Worm (Caenorhabditis elegans) whole organism, L1 larva: Measurements from ENCODE around the gene bmy-1.

Source experiments
- C04F5.9 ChIP-seq: sonication (generic microtip); optimal IDR thresholded peaks from 2 replicates; lab custom pipeline; 2016; ENCODE audit warnings: missing genetic modification characterization, missing compliant biosample characterization
- C16A3.4 ChIP-seq: fragments of 150-350 bp; optimal IDR thresholded peaks from 2 replicates; lab custom pipeline; 2014; ENCODE audit warnings: missing biosample characterization, missing genetic modification characterization
- C34B4.2 ChIP-seq: sonication (generic microtip); optimal IDR thresholded peaks from 2 replicates; lab custom pipeline; 2017; ENCODE audit warnings: mild to moderate bottlenecking, missing genetic modification characterization, missing compliant biosample characterization
- blmp-1 ChIP-seq: fragments of 150-350 bp; optimal IDR thresholded peaks from 2 replicates; lab custom pipeline; 2014; ENCODE audit warnings: missing biosample characterization, missing genetic modification characterization
- ceh-82 ChIP-seq, 3 experiments: fragments of 150-350 bp in 1 of 3; sonication (generic microtip) in 2 of 3; optimal IDR thresholded peaks; 2 replicates each; lab custom pipeline; 2014 to 2017; ENCODE audit warnings: missing biosample characterization in 3 of 3, missing genetic modification characterization in 3 of 3
- ceh-88 ChIP-seq: fragments of 200-800 bp; sonication (Bioruptor generic); IDR thresholded peaks from 2 replicates; pipeline ENCODE4 v1.3.6; 2022; ENCODE audit warnings: missing genetic modification characterization, missing compliant biosample characterization
- ces-1 ChIP-seq: fragments of 150-350 bp; optimal IDR thresholded peaks from 2 replicates; lab custom pipeline; 2014; ENCODE audit warnings: missing biosample characterization, missing genetic modification reagents, missing genetic modification characterization
- dpl-1 ChIP-seq, 3 experiments: fragments of 150-350 bp in 2 of 3; sonication (generic microtip) in 1 of 3; optimal IDR thresholded peaks; 2 replicates each; lab custom pipeline; 2014 to 2017; ENCODE audit warnings: missing biosample characterization in 3 of 3, missing genetic modification characterization in 3 of 3, missing genetic modification reagents in 3 of 3
- efl-1 ChIP-seq, 4 experiments: fragments of 150-350 bp; optimal IDR thresholded peaks in 3 of 4; peaks in 1 of 4; 1 replicate in 1 of 4; 2 replicates in 3 of 4; lab custom pipeline; 2014; ENCODE audit warnings: missing biosample characterization in 2 of 4, missing genetic modification characterization in 2 of 4, missing genetic modification reagents in 2 of 4
- elt-2 ChIP-seq: sonication (generic microtip); optimal IDR thresholded peaks from 2 replicates; lab custom pipeline; 2016; ENCODE audit warnings: missing genetic modification characterization, mild to moderate bottlenecking, inconsistent platforms, missing compliant biosample characterization, missing genetic modification reagents
- elt-3 ChIP-seq, 6 experiments: fragments of 150-350 bp in 1 of 6; sonication (generic microtip); optimal IDR thresholded peaks; 2 replicates each; lab custom pipeline; 2017 to 2018; ENCODE audit warnings: missing biosample characterization in 6 of 6, missing genetic modification characterization in 6 of 6, inconsistent platforms in 1 of 6
- fkh-8 ChIP-seq: sonication (generic microtip); optimal IDR thresholded peaks from 2 replicates; lab custom pipeline; 2016; ENCODE audit warnings: mild to moderate bottlenecking, missing genetic modification characterization, missing compliant biosample characterization
- grh-1 ChIP-seq: fragments of 200-800 bp; sonication (Bioruptor generic); IDR thresholded peaks from 2 replicates; pipeline ENCODE4 v1.3.6; 2022; ENCODE audit warnings: missing genetic modification reagents, missing genetic modification characterization, missing compliant biosample characterization
- isw-1 ChIP-seq: fragments of 200-800 bp; sonication (Bioruptor generic); IDR thresholded peaks from 2 replicates; pipeline ENCODE4 v1.3.6; 2022; ENCODE audit warnings: missing genetic modification characterization, missing compliant biosample characterization
- lin-35 ChIP-seq, 2 experiments: fragments of 150-350 bp; optimal IDR thresholded peaks; 2 replicates each; lab custom pipeline; 2014; ENCODE audit warnings: missing biosample characterization in 2 of 2, missing genetic modification characterization in 2 of 2, missing genetic modification reagents in 2 of 2
- mab-9 ChIP-seq: fragments of 200-800 bp; sonication (Bioruptor generic); IDR thresholded peaks from 2 replicates; pipeline ENCODE4 v1.3.6; 2022; ENCODE audit warnings: missing genetic modification reagents, missing genetic modification characterization, missing compliant biosample characterization
- mdl-1 ChIP-seq, 2 experiments: fragments of 150-350 bp; optimal IDR thresholded peaks; 2 replicates each; lab custom pipeline; 2014 to 2017; ENCODE audit warnings: missing biosample characterization in 2 of 2, missing genetic modification characterization in 2 of 2, inconsistent platforms in 1 of 2
- nhr-11 ChIP-seq: fragments of 150-350 bp; optimal IDR thresholded peaks from 2 replicates; lab custom pipeline; 2014; ENCODE audit warnings: missing biosample characterization, missing genetic modification characterization
- nhr-12 ChIP-seq: sonication (generic microtip); optimal IDR thresholded peaks from 2 replicates; lab custom pipeline; 2017; ENCODE audit warnings: missing biosample characterization, missing genetic modification characterization
- nhr-19 ChIP-seq: fragments of 200-800 bp; sonication (Bioruptor generic); conservative IDR thresholded peaks from 2 replicates; pipeline ENCODE4 v1.3.6; 2022; ENCODE audit warnings: missing genetic modification characterization, missing compliant biosample characterization
- nhr-20 ChIP-seq: sonication (generic microtip); optimal IDR thresholded peaks from 2 replicates; lab custom pipeline; 2016; ENCODE audit warnings: mild to moderate bottlenecking, missing genetic modification characterization, missing compliant biosample characterization
- nhr-237 ChIP-seq: fragments of 150-350 bp; optimal IDR thresholded peaks from 2 replicates; lab custom pipeline; 2014; ENCODE audit warnings: missing biosample characterization, missing genetic modification characterization
- nhr-90 ChIP-seq: sonication (generic microtip); optimal IDR thresholded peaks from 2 replicates; lab custom pipeline; 2016; ENCODE audit warnings: mild to moderate bottlenecking, missing genetic modification characterization, missing compliant biosample characterization; ENCODE audit not compliant: poor library complexity
- pqm-1 ChIP-seq: sonication (generic microtip); optimal IDR thresholded peaks from 3 replicates; lab custom pipeline; 2017; ENCODE audit warnings: missing biosample characterization, missing genetic modification characterization
- rnt-1 ChIP-seq: sonication (generic microtip); optimal IDR thresholded peaks from 2 replicates; lab custom pipeline; 2016; ENCODE audit warnings: mild to moderate bottlenecking, missing genetic modification characterization, moderate library complexity, missing compliant biosample characterization
- snpc-4 ChIP-seq: fragments of 150-350 bp; optimal IDR thresholded peaks from 2 replicates; lab custom pipeline; 2014; ENCODE audit warnings: missing biosample characterization, missing genetic modification characterization
- tlp-1 ChIP-seq: fragments of 150-350 bp; optimal IDR thresholded peaks from 2 replicates; lab custom pipeline; 2014; ENCODE audit warnings: missing biosample characterization, missing genetic modification characterization
- unc-30 ChIP-seq: sonication (generic microtip); optimal IDR thresholded peaks from 2 replicates; lab custom pipeline; 2017; ENCODE audit warnings: missing biosample characterization, missing genetic modification characterization
- unc-86 ChIP-seq: sonication (generic microtip); optimal IDR thresholded peaks from 2 replicates; lab custom pipeline; 2016; ENCODE audit warnings: missing genetic modification characterization, missing compliant biosample characterization
- unc-98 ChIP-seq: fragments of 200-800 bp; sonication (Bioruptor generic); IDR thresholded peaks from 2 replicates; pipeline ENCODE4 v1.3.6; 2022; ENCODE audit warnings: missing genetic modification characterization, missing compliant biosample characterization
- ztf-11 ChIP-seq, 2 experiments: sonication (generic microtip); optimal IDR thresholded peaks; 2 replicates each; lab custom pipeline; 2016 to 2017; ENCODE audit warnings: missing genetic modification characterization in 2 of 2, missing biosample characterization in 1 of 2, missing compliant biosample characterization in 1 of 2
- ztf-4 ChIP-seq: fragments of 150-350 bp; optimal IDR thresholded peaks from 2 replicates; lab custom pipeline; 2014; ENCODE audit warnings: missing biosample characterization, missing genetic modification characterization

Gene bmy-1

ce11 chrII:5346350-5346749 is 12.1 kb upstream of the bmy-1 start (continued):
- TF ChIP-seq nhr-90: peak; percentile 81
- peak; percentile 70 for TF ChIP-seq C16A3.4 (tag; lab: Kevin White, UChicago)
- peak; percentile 97 for TF ChIP-seq nhr-19
- TF ChIP-seq ztf-11 (tag; optimal IDR thresholded peaks at IDR 0.05; lab: Kevin White, UChicago): peak in 1 of 2 experiments; percentile 36
- TF ChIP-seq, all 84 proteins: peak for 41; not testable (repeated sequence) for 43

ce11 chrII:5350357-5350756 is 8.1 kb upstream of the bmy-1 start, which contains the start of gene F09E5.8:
F09E5.8 (plus strand) TSS chrII:5350669.
- TF ChIP-seq grh-1 (GFP tag; lab: Robert Waterston, UW) (peak; percentile 32; the same call in 1 of the 2 replicates), nhr-19 (peak; percentile 59), ceh-88 (GFP tag; lab: Robert Waterston, UW) (peak; percentile 42; the same call in 1 of the 2 replicates), isw-1 (GFP tag; lab: Robert Waterston, UW) (peak; percentile 41)
- TF ChIP-seq, all 84 proteins: peak for 4; not testable (repeated sequence) for 80

ce11 chrII:5351799-5352198 is 6.7 kb upstream of the bmy-1 start, which contains the start of gene F09E5.7:
F09E5.7 (plus strand) TSS chrII:5352099.
- no peak for TF ChIP-seq grh-1 (GFP tag; lab: Robert Waterston, UW)
- TF ChIP-seq nhr-90: no peak
- TF ChIP-seq dpl-1 (GFP tag; optimal IDR thresholded peaks at IDR 0.05; lab: Kevin White, UChicago): no peak
- TF ChIP-seq, all 84 proteins: peak for 0

ce11 chrII:5353642-5354041 is 4.9 kb upstream of the bmy-1 start:
- TF ChIP-seq elt-2 (tag; lab: Kevin White, UChicago): peak; percentile 10
- no peak for TF ChIP-seq mab-9 (GFP tag; lab: Robert Waterston, UW)
- no peak for TF ChIP-seq efl-1 (optimal IDR thresholded peaks at IDR 0.05; lab: Kevin White, UChicago)
- TF ChIP-seq efl-1 (GFP tag; optimal IDR thresholded peaks at IDR 0.05 in 1 of 2; lab: Kevin White, UChicago): peak in 1 of 2 experiments; percentile 44
- TF ChIP-seq nhr-90: no peak

ce11 chrII:5355384-5355783 is 3.1 kb upstream of the bmy-1 start, which contains the start of gene srg-69:
srg-69 (plus strand) TSS chrII:5355684.
- TF ChIP-seq rnt-1 (tag; lab: Kevin White, UChicago) (no peak), nhr-12 (tag; lab: Kevin White, UChicago) (no peak), lin-35 (GFP tag; optimal IDR thresholded peaks at IDR 0.05; lab: Kevin White, UChicago) (no peak), ztf-4 (tag; lab: Kevin White, UChicago) (no peak), C34B4.2 (tag; lab: Kevin White, UChicago) (no peak), elt-3 (tag; optimal IDR thresholded peaks at IDR 0.05; lab: Kevin White, UChicago) (no peak), nhr-237 (tag; lab: Kevin White, UChicago) (no peak), mab-9 (GFP tag; lab: Robert Waterston, UW) (no peak), blmp-1 (tag; lab: Kevin White, UChicago) (no peak), C04F5.9 (tag; lab: Kevin White, UChicago) (no peak), ces-1 (GFP tag; lab: Kevin White, UChicago) (no peak), snpc-4 (tag; lab: Kevin White, UChicago) (no peak), nhr-90 (no peak), pqm-1 (tag; lab: Kevin White, UChicago) (no peak), nhr-11 (tag; lab: Kevin White, UChicago) (no peak)

- TF ChIP-seq unc-86 (no peak), unc-30 (tag; lab: Kevin White, UChicago) (no peak), mdl-1 (tag; optimal IDR thresholded peaks at IDR 0.05; lab: Kevin White, UChicago) (no peak), fkh-8 (tag; lab: Kevin White, UChicago) (no peak), unc-98 (GFP tag; lab: Robert Waterston, UW) (no peak), nhr-20 (no peak), ceh-82 (tag; optimal IDR thresholded peaks at IDR 0.05; lab: Kevin White, UChicago) (no peak), tlp-1 (no peak), dpl-1 (GFP tag; optimal IDR thresholded peaks at IDR 0.05; lab: Kevin White, UChicago) (no peak)
Measured at ce11 chrII:5359252-5359651, 757 bp downstream of the bmy-1 start, which contains the start of gene sec-6. sec-6 (plus strand) TSS chrII:5359552.
